Worm (Caenorhabditis elegans) whole organism, L2 larva: ENCODE results near the gene Y51H7C.12.

Experiments
- C34F6.9 ChIP-seq: fragments of 150-350 bp; optimal IDR thresholded peaks from 2 replicates; lab custom pipeline; 2014; ENCODE audit warnings: missing biosample characterization, missing genetic modification characterization
- F13H6.1 ChIP-seq: sonication (generic microtip); optimal IDR thresholded peaks from 2 replicates; lab custom pipeline; 2016; ENCODE audit warnings: missing genetic modification characterization, missing compliant biosample characterization
- Y55F3AM.14 ChIP-seq: fragments of 200-800 bp; sonication (Bioruptor generic); optimal IDR thresholded peaks from 2 replicates; lab custom pipeline; 2018; ENCODE audit warnings: mild to moderate bottlenecking, missing genetic modification characterization, missing compliant biosample characterization
- alr-1 ChIP-seq: fragments of 150-350 bp; optimal IDR thresholded peaks from 2 replicates; lab custom pipeline; 2014; ENCODE audit warnings: missing biosample characterization, missing genetic modification characterization
- ama-1 ChIP-seq: fragments of 150-350 bp; optimal IDR thresholded peaks from 2 replicates; lab custom pipeline; 2018; ENCODE audit warnings: inconsistent platforms
- blmp-1 ChIP-seq: sonication (generic microtip); optimal IDR thresholded peaks from 2 replicates; lab custom pipeline; 2017; ENCODE audit warnings: missing genetic modification characterization, mild to moderate bottlenecking, missing compliant biosample characterization, antibody characterized with exemption, moderate library complexity; ENCODE audit not compliant: insufficient read depth
- ceh-16 ChIP-seq: fragments of 150-350 bp; optimal IDR thresholded peaks from 2 replicates; lab custom pipeline; 2014; ENCODE audit warnings: missing biosample characterization, missing genetic modification characterization
- ceh-82 ChIP-seq: fragments of 150-350 bp; optimal IDR thresholded peaks from 2 replicates; lab custom pipeline; 2014; ENCODE audit warnings: missing biosample characterization, missing genetic modification characterization
- dmd-4 ChIP-seq: sonication (generic microtip); optimal IDR thresholded peaks from 2 replicates; lab custom pipeline; 2017; ENCODE audit warnings: missing biosample characterization, missing genetic modification characterization
- egl-27 ChIP-seq: sonication (generic microtip); optimal IDR thresholded peaks from 3 replicates; lab custom pipeline; 2017; ENCODE audit warnings: missing biosample characterization, missing genetic modification reagents, missing genetic modification characterization
- elt-1 ChIP-seq: fragments of 150-350 bp; optimal IDR thresholded peaks from 2 replicates; lab custom pipeline; 2014; ENCODE audit warnings: missing biosample characterization, missing genetic modification characterization
- elt-3 ChIP-seq: sonication (generic microtip); optimal IDR thresholded peaks from 2 replicates; lab custom pipeline; 2017; ENCODE audit warnings: missing biosample characterization, missing genetic modification characterization
- fos-1 ChIP-seq: fragments of 150-350 bp; optimal IDR thresholded peaks from 2 replicates; lab custom pipeline; 2014; ENCODE audit warnings: missing biosample characterization, missing genetic modification characterization
- gmeb-1 ChIP-seq: fragments of 150-350 bp; optimal IDR thresholded peaks from 2 replicates; lab custom pipeline; 2014; ENCODE audit warnings: missing biosample characterization, missing genetic modification characterization
- lin-11 ChIP-seq: fragments of 150-350 bp; sonication (generic microtip); optimal IDR thresholded peaks from 2 replicates; lab custom pipeline; 2014; ENCODE audit warnings: missing biosample characterization, missing genetic modification characterization, inconsistent platforms, mixed read lengths
- lin-39 ChIP-seq: fragments of 150-350 bp; optimal IDR thresholded peaks from 2 replicates; lab custom pipeline; 2014; ENCODE audit warnings: missing biosample characterization, missing genetic modification reagents, missing genetic modification characterization
- mab-5 ChIP-seq: fragments of 150-350 bp; optimal IDR thresholded peaks from 2 replicates; lab custom pipeline; 2014; ENCODE audit warnings: missing biosample characterization, missing genetic modification characterization
- mbf-1 ChIP-seq: sonication (generic microtip); optimal IDR thresholded peaks from 2 replicates; lab custom pipeline; 2017; ENCODE audit warnings: missing biosample characterization, missing genetic modification characterization
- mdl-1 ChIP-seq, 2 experiments: fragments of 150-350 bp in 1 of 2; sonication (generic microtip) in 1 of 2; optimal IDR thresholded peaks; 2 replicates each; lab custom pipeline; 2017; ENCODE audit warnings: missing biosample characterization in 2 of 2, missing genetic modification characterization in 2 of 2
- nhr-11 ChIP-seq: fragments of 150-350 bp; optimal IDR thresholded peaks from 2 replicates; lab custom pipeline; 2014; ENCODE audit warnings: missing biosample characterization, missing genetic modification characterization
- nhr-12 ChIP-seq: fragments of 150-350 bp; optimal IDR thresholded peaks from 2 replicates; lab custom pipeline; 2014; ENCODE audit warnings: missing biosample characterization, missing genetic modification characterization
- nhr-129 ChIP-seq: fragments of 150-350 bp; optimal IDR thresholded peaks from 2 replicates; lab custom pipeline; 2014; ENCODE audit warnings: missing biosample characterization, missing genetic modification characterization
- nhr-21 ChIP-seq: fragments of 150-350 bp; optimal IDR thresholded peaks from 2 replicates; lab custom pipeline; 2014; ENCODE audit warnings: missing biosample characterization, missing genetic modification characterization
- nhr-23 ChIP-seq: fragments of 150-350 bp; optimal IDR thresholded peaks from 2 replicates; lab custom pipeline; 2014; ENCODE audit warnings: missing biosample characterization, missing genetic modification reagents, missing genetic modification characterization
- nhr-237 ChIP-seq: fragments of 150-350 bp; optimal IDR thresholded peaks from 2 replicates; lab custom pipeline; 2014; ENCODE audit warnings: missing biosample characterization, missing genetic modification characterization
- nhr-25 ChIP-seq: fragments of 150-350 bp; sonication (generic microtip); optimal IDR thresholded peaks from 3 replicates; lab custom pipeline; 2014; ENCODE audit warnings: missing biosample characterization, missing genetic modification characterization
- nhr-6 ChIP-seq: fragments of 150-350 bp; optimal IDR thresholded peaks from 2 replicates; lab custom pipeline; 2014; ENCODE audit warnings: missing biosample characterization, missing genetic modification characterization
- peb-1 ChIP-seq: fragments of 150-350 bp; optimal IDR thresholded peaks from 2 replicates; lab custom pipeline; 2014; ENCODE audit warnings: missing biosample characterization, missing genetic modification characterization
- sem-4 ChIP-seq: fragments of 150-350 bp; optimal IDR thresholded peaks from 2 replicates; lab custom pipeline; 2014; ENCODE audit warnings: missing biosample characterization, missing genetic modification reagents, missing genetic modification characterization
- skn-1 ChIP-seq: sonication (generic microtip); optimal IDR thresholded peaks from 2 replicates; lab custom pipeline; 2017; ENCODE audit warnings: missing biosample characterization, missing genetic modification characterization
- sma-3 ChIP-seq: sonication (generic microtip); optimal IDR thresholded peaks from 2 replicates; lab custom pipeline; 2016; ENCODE audit warnings: missing genetic modification reagents, missing genetic modification characterization, missing compliant biosample characterization
- sma-9 ChIP-seq, 2 experiments: fragments of 150-350 bp in 1 of 2; sonication (generic microtip) in 1 of 2; optimal IDR thresholded peaks; 2 replicates each; lab custom pipeline; 2014 to 2016; ENCODE audit warnings: missing genetic modification characterization in 2 of 2, mild to moderate bottlenecking in 1 of 2, missing biosample characterization in 1 of 2, missing compliant biosample characterization in 1 of 2, missing genetic modification reagents in 1 of 2, moderate library complexity in 1 of 2
- snpc-4 ChIP-seq: fragments of 150-350 bp; optimal IDR thresholded peaks from 2 replicates; lab custom pipeline; 2014; ENCODE audit warnings: missing biosample characterization, missing genetic modification characterization
- unc-55 ChIP-seq: fragments of 150-350 bp; sonication (generic microtip); optimal IDR thresholded peaks from 3 replicates; lab custom pipeline; 2014; ENCODE audit warnings: missing biosample characterization, missing genetic modification reagents, missing genetic modification characterization
- unc-62 ChIP-seq: fragments of 150-350 bp; optimal IDR thresholded peaks from 2 replicates; lab custom pipeline; 2014; ENCODE audit warnings: missing biosample characterization, missing genetic modification reagents, missing genetic modification characterization
- zag-1 ChIP-seq: fragments of 150-350 bp; optimal IDR thresholded peaks from 2 replicates; lab custom pipeline; 2014; ENCODE audit warnings: missing biosample characterization, missing genetic modification characterization
- ztf-1 ChIP-seq: fragments of 200-800 bp; sonication (Bioruptor generic); conservative IDR thresholded peaks from 2 replicates; pipeline ENCODE4 v1.3.6; 2022; ENCODE audit warnings: missing genetic modification characterization, missing compliant biosample characterization
- ztf-4 ChIP-seq: fragments of 150-350 bp; optimal IDR thresholded peaks from 2 replicates; lab custom pipeline; 2014; ENCODE audit warnings: missing biosample characterization, missing genetic modification characterization

Gene Y51H7C.12

ce11 chrII:1477295-1477694 lies 30.7 kb upstream of the Y51H7C.12 start:
- TF ChIP-seq lin-39, result no peak
- TF ChIP-seq nhr-25, result no peak
- no peak for TF ChIP-seq nhr-23 (tag; lab: Kevin White, UChicago)
- TF ChIP-seq fos-1, result no peak
- TF ChIP-seq elt-1, result no peak
- no peak for TF ChIP-seq alr-1 (tag; lab: Kevin White, UChicago)
- no peak for TF ChIP-seq nhr-129 (tag; lab: Kevin White, UChicago)
- no peak for TF ChIP-seq mbf-1 (tag; lab: Kevin White, UChicago)
- no peak for TF ChIP-seq mab-5 (tag; lab: Kevin White, UChicago)
- TF ChIP-seq ztf-4, result no peak
- TF ChIP-seq nhr-21 (tag; lab: Kevin White, UChicago), result no peak
- TF ChIP-seq ztf-1 (GFP tag; lab: Robert Waterston, UW), result no peak
- TF ChIP-seq elt-3 (tag; lab: Kevin White, UChicago), result no peak
- TF ChIP-seq unc-55 (GFP tag; lab: Kevin White, UChicago), result no peak
- TF ChIP-seq Y55F3AM.14 (GFP tag; lab: Kevin White, UChicago), result no peak
- TF ChIP-seq nhr-12 (tag; lab: Kevin White, UChicago), result no peak
- no peak for TF ChIP-seq snpc-4 (tag; lab: Kevin White, UChicago)

ce11 chrII:1476016-1476415 lies 29.5 kb upstream of the Y51H7C.12 start:
- TF ChIP-seq nhr-6 (tag; lab: Kevin White, UChicago) (no peak), nhr-23 (tag; lab: Kevin White, UChicago) (no peak), Y55F3AM.14 (GFP tag; lab: Kevin White, UChicago) (no peak), mab-5 (tag; lab: Kevin White, UChicago) (no peak), sma-3 (GFP tag; lab: Kevin White, UChicago) (no peak), ceh-82 (no peak), nhr-237 (tag; lab: Kevin White, UChicago) (no peak), sma-9 (GFP tag; optimal IDR thresholded peaks at IDR 0.05; lab: Kevin White, UChicago) (no peak), sma-9 (tag; optimal IDR thresholded peaks at IDR 0.05; lab: Kevin White, UChicago) (no peak)

DNA sequence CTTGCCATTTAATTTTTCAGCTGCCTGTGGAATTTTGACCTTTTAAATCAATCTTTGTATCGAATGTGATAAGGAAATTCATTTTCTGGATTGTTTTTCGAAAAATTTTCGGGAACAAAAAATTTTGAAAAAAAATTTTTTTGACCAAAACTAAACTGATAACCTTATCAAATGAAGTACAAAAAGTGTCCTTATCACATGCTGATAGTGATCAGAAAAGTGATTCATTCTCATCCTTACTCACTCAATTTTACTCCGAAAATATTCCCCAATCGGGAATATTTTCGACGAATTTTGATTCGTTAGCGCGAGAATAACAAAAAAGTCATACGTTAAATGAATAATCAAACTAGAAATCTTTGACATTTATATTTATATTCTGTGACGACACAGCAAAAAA lies 28.8 kb upstream of the Y51H7C.12 start:
- TF ChIP-seq unc-62 (no peak), nhr-11 (no peak), ceh-16 (tag; lab: Kevin White, UChicago) (no peak), gmeb-1 (tag; lab: Kevin White, UChicago) (peak; percentile 4), lin-11 (no peak), lin-39 (no peak), sma-3 (GFP tag; lab: Kevin White, UChicago) (no peak), sma-9 (GFP tag; optimal IDR thresholded peaks at IDR 0.05; lab: Kevin White, UChicago) (no peak), sma-9 (tag; optimal IDR thresholded peaks at IDR 0.05; lab: Kevin White, UChicago) (no peak), mab-5 (tag; lab: Kevin White, UChicago) (no peak), sem-4 (tag; lab: Kevin White, UChicago) (no peak), dmd-4 (tag; lab: Kevin White, UChicago) (no peak), peb-1 (tag; lab: Kevin White, UChicago) (no peak), nhr-21 (tag; lab: Kevin White, UChicago) (no peak), C34F6.9 (tag; lab: Kevin White, UChicago) (no peak), fos-1 (peak; percentile 90), skn-1 (tag; lab: Kevin White, UChicago) (peak; percentile 31), ztf-1 (GFP tag; lab: Robert Waterston, UW) (no peak)

DNA sequence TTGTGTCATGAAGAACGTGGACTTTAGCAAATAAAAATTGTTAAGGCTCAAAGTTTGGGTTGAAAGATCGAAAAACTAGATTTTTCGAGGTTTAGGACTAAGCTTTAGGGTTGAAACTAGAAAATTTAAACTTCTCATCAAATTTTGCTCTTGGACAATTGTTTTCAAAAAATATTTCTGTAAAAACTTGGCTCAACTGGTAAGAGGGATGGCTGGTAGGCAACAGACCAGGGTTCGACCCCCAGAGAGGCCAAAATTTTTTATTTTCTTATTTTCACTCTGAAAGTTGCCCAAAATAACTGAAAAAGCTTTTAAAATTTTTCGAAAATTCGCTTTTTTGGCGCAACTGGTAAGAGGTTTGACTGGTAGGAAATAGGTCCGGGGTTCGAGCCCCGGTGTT lies 28.3 kb upstream of the Y51H7C.12 start:
- TF ChIP-seq zag-1 (tag; lab: Kevin White, UChicago), result no peak
- TF ChIP-seq nhr-23 (tag; lab: Kevin White, UChicago), result no peak
- no peak for TF ChIP-seq blmp-1 (tag; lab: Kevin White, UChicago)
- no peak for TF ChIP-seq elt-1
- no peak for TF ChIP-seq nhr-21 (tag; lab: Kevin White, UChicago)
- no peak for TF ChIP-seq nhr-6 (tag; lab: Kevin White, UChicago)

DNA sequence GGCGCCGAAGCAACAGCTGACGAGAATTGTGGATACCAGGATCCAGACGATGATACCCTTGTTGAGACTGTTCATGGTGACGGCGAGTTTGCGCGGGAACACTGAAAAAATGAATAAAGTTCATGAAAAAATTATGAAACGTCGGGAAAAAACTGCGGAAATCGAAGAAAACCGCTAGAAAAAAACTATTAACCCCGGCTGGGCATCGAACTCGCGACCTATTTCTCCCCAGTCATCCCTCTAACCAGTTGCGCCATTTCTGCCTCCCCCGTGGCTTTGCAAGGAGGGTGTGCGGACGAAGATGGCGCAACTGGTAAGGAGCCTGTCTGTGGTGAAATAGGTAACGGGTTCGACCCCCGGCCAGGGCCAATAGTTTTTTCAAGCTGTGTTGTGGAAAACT lies 26.9 kb upstream of the Y51H7C.12 start, which contains the start of gene H17B01.5:
TSS of gene H17B01.5 (minus strand) at position 101 of the 400 bp plus-strand sequence.
- TF ChIP-seq zag-1 (tag; lab: Kevin White, UChicago) (no peak), mab-5 (tag; lab: Kevin White, UChicago) (no peak), F13H6.1 (tag; lab: Kevin White, UChicago) (no peak), egl-27 (tag; lab: Kevin White, UChicago) (no peak), skn-1 (tag; lab: Kevin White, UChicago) (no peak), unc-62 (no peak), mdl-1 (tag; optimal IDR thresholded peaks at IDR 0.05; lab: Kevin White, UChicago) (no peak), ama-1 (lab: Kevin White, UChicago) (no peak)
